Fruit fly (Drosophila melanogaster) whole organism, embryonic: Measurements from ENCODE around the gene CG34297.

Source experiments
- Ada2b ChIP-seq: fragments of 200-800 bp; sonication (Bioruptor generic); IDR thresholded peaks from 2 replicates; pipeline ENCODE4 v1.3.6; 2022; ENCODE audit warnings: missing biosample characterization, missing genetic modification characterization
- CG10267 ChIP-seq: fragments of 200-800 bp; sonication (Bioruptor generic); optimal IDR thresholded peaks from 2 replicates; lab custom pipeline; 2018; ENCODE audit warnings: missing biosample characterization, mild to moderate bottlenecking, missing genetic modification characterization, moderate library complexity
- CG10543 ChIP-seq: fragments of 200-800 bp; sonication (Bioruptor generic); optimal IDR thresholded peaks from 3 replicates; lab custom pipeline; 2017; ENCODE audit warnings: missing biosample characterization, mild to moderate bottlenecking, missing genetic modification characterization, moderate library complexity
- CG10565 ChIP-seq: fragments of 200-800 bp; sonication (Bioruptor generic); optimal IDR thresholded peaks from 3 replicates; lab custom pipeline; 2016; ENCODE audit warnings: missing biosample characterization, mild to moderate bottlenecking, missing genetic modification characterization
- CG10959 ChIP-seq: fragments of 200-800 bp; sonication (Bioruptor generic); IDR thresholded peaks from 2 replicates; pipeline ENCODE4 v1.3.6; 2022; ENCODE audit warnings: missing biosample characterization, missing genetic modification characterization
- CG13287 ChIP-seq: fragments of 200-800 bp; sonication (Bioruptor generic); IDR thresholded peaks from 2 replicates; pipeline ENCODE4 v1.3.6; 2022; ENCODE audit warnings: missing biosample characterization, missing genetic modification characterization; ENCODE audit not compliant: partially characterized antibody
- CG14710 ChIP-seq: fragments of 200-800 bp; sonication (Bioruptor generic); optimal IDR thresholded peaks from 3 replicates; lab custom pipeline; 2019; ENCODE audit warnings: missing biosample characterization, mild to moderate bottlenecking, missing genetic modification characterization, moderate library complexity
- CG14965 ChIP-seq: fragments of 200-800 bp; sonication (Bioruptor generic); optimal IDR thresholded peaks from 2 replicates; lab custom pipeline; 2016; ENCODE audit warnings: missing biosample characterization, missing genetic modification characterization, borderline replicate concordance
- CG16813 ChIP-seq: fragments of 200-800 bp; sonication (Bioruptor generic); IDR thresholded peaks from 3 replicates; pipeline ENCODE4 v1.3.6; 2022; ENCODE audit warnings: missing biosample characterization, missing genetic modification characterization; ENCODE audit not compliant: partially characterized antibody
- CG17328 ChIP-seq: fragments of 200-800 bp; sonication (Bioruptor generic); IDR thresholded peaks from 2 replicates; pipeline ENCODE4 v1.3.6; 2022; ENCODE audit warnings: missing biosample characterization, missing genetic modification characterization
- CG34224 ChIP-seq: fragments of 200-800 bp; sonication (Bioruptor generic); IDR thresholded peaks from 3 replicates; pipeline ENCODE4 v1.3.6; 2022; ENCODE audit warnings: missing biosample characterization, missing genetic modification characterization; ENCODE audit not compliant: partially characterized antibody
- CG4328 ChIP-seq: fragments of 200-800 bp; sonication (Bioruptor generic); optimal IDR thresholded peaks from 3 replicates; lab custom pipeline; 2017; ENCODE audit warnings: missing biosample characterization, missing genetic modification reagents, missing genetic modification characterization
- CG43689 ChIP-seq: fragments of 200-800 bp; sonication (Bioruptor generic); IDR thresholded peaks from 2 replicates; pipeline ENCODE4 v1.3.6; 2022; ENCODE audit warnings: missing biosample characterization, missing genetic modification characterization
- CG4820 ChIP-seq: fragments of 200-800 bp; sonication (Bioruptor generic); optimal IDR thresholded peaks from 3 replicates; lab custom pipeline; 2016; ENCODE audit warnings: missing biosample characterization, missing genetic modification characterization
- CG6254 ChIP-seq: fragments of 200-800 bp; sonication (Bioruptor generic); optimal IDR thresholded peaks from 3 replicates; lab custom pipeline; 2017; ENCODE audit warnings: mild to moderate bottlenecking, missing biosample characterization, missing genetic modification reagents, missing genetic modification characterization
- CG7271 ChIP-seq: fragments of 200-800 bp; sonication (Bioruptor generic); optimal IDR thresholded peaks from 2 replicates; lab custom pipeline; 2018; ENCODE audit warnings: missing biosample characterization, mild to moderate bottlenecking, missing genetic modification characterization, moderate library complexity
- CG7372 ChIP-seq: fragments of 200-800 bp; sonication (Bioruptor generic); IDR thresholded peaks from 2 replicates; pipeline ENCODE4 v1.3.6; 2022; ENCODE audit warnings: missing biosample characterization, missing genetic modification characterization
- CG8765 ChIP-seq: fragments of 200-800 bp; sonication (Bioruptor generic); IDR thresholded peaks from 2 replicates; pipeline ENCODE4 v1.3.6; 2022; ENCODE audit warnings: missing biosample characterization, missing genetic modification characterization
- CG9609 ChIP-seq: fragments of 200-800 bp; sonication (Bioruptor generic); optimal IDR thresholded peaks from 3 replicates; lab custom pipeline; 2016; ENCODE audit warnings: missing biosample characterization, missing genetic modification characterization
- D19B ChIP-seq: fragments of 200-800 bp; sonication (Bioruptor generic); optimal IDR thresholded peaks from 2 replicates; lab custom pipeline; 2017; ENCODE audit warnings: missing biosample characterization, mild to moderate bottlenecking, missing genetic modification characterization
- Dll ChIP-seq: fragments of 200-800 bp; sonication (Bioruptor generic); IDR thresholded peaks from 4 replicates; pipeline ENCODE4 v1.3.6; 2022; ENCODE audit warnings: missing biosample characterization, missing genetic modification characterization; ENCODE audit not compliant: partially characterized antibody
- Dref ChIP-seq: fragments of 200-800 bp; sonication (Bioruptor generic); IDR thresholded peaks from 2 replicates; pipeline ENCODE4 v1.3.6; 2022; ENCODE audit warnings: missing biosample characterization, missing genetic modification characterization
- Drgx ChIP-seq: fragments of 200-800 bp; sonication (Bioruptor generic); IDR thresholded peaks from 2 replicates; pipeline ENCODE4 v1.3.6; 2022; ENCODE audit warnings: missing biosample characterization, missing genetic modification characterization
- Ets97D ChIP-seq: fragments of 200-800 bp; sonication (Bioruptor generic); optimal IDR thresholded peaks from 3 replicates; lab custom pipeline; 2016; ENCODE audit warnings: missing biosample characterization, missing genetic modification characterization
- H15 ChIP-seq: fragments of 200-800 bp; sonication (Bioruptor generic); IDR thresholded peaks from 3 replicates; pipeline ENCODE4 v1.3.6; 2022; ENCODE audit warnings: missing biosample characterization, missing genetic modification characterization
- HHEX ChIP-seq: fragments of 200-800 bp; sonication (Bioruptor generic); optimal IDR thresholded peaks from 3 replicates; lab custom pipeline; 2017; ENCODE audit warnings: missing biosample characterization, mild to moderate bottlenecking, missing genetic modification characterization, missing genetic modification reagents
- Hr51 ChIP-seq, 2 experiments: fragments of 200-800 bp; sonication (Bioruptor generic); optimal IDR thresholded peaks; 2 replicates in 1 of 2; 3 replicates in 1 of 2; lab custom pipeline; 2016 to 2018; ENCODE audit warnings: missing biosample characterization in 2 of 2, missing genetic modification characterization in 2 of 2, mild to moderate bottlenecking in 1 of 2, moderate library complexity in 1 of 2
- Hr78 ChIP-seq, 2 experiments: fragments of 200-800 bp in 1 of 2; fragments of >200 bp in 1 of 2; sonication (Bioruptor generic) in 1 of 2; optimal IDR thresholded peaks; 2 replicates each; lab custom pipeline; 2017 to 2019; ENCODE audit warnings: missing biosample characterization in 2 of 2, missing genetic modification characterization in 2 of 2, mild to moderate bottlenecking in 1 of 2, moderate library complexity in 1 of 2
- Kr ChIP-seq: fragments of 200-800 bp; sonication (Bioruptor generic); optimal IDR thresholded peaks from 2 replicates; lab custom pipeline; 2017; ENCODE audit warnings: missing biosample characterization, mild to moderate bottlenecking, missing genetic modification characterization
- Mrtf ChIP-seq: fragments of 200-800 bp; sonication (Bioruptor generic); IDR thresholded peaks from 3 replicates; pipeline ENCODE4 v1.3.6; 2022; ENCODE audit warnings: missing biosample characterization, missing genetic modification characterization
- Ravus ChIP-seq: fragments of 200-800 bp; sonication (Bioruptor generic); IDR thresholded peaks from 2 replicates; pipeline ENCODE4 v1.3.6; 2022; ENCODE audit warnings: missing biosample characterization, missing genetic modification characterization
- abd-A ChIP-seq: fragments of 200-800 bp; sonication (Bioruptor generic); optimal IDR thresholded peaks from 3 replicates; lab custom pipeline; 2019; ENCODE audit warnings: missing biosample characterization, mild to moderate bottlenecking, missing genetic modification characterization, moderate library complexity
- amos ChIP-seq: fragments of 200-800 bp; sonication (Bioruptor generic); IDR thresholded peaks from 2 replicates; pipeline ENCODE4 v1.3.6; 2022; ENCODE audit warnings: missing biosample characterization, missing genetic modification characterization; ENCODE audit not compliant: partially characterized antibody
- bcd ChIP-seq: fragments of 200-800 bp; sonication (Bioruptor generic); optimal IDR thresholded peaks from 2 replicates; lab custom pipeline; 2017; ENCODE audit warnings: missing biosample characterization, mild to moderate bottlenecking, missing genetic modification characterization
- hb ChIP-seq: fragments of 200-800 bp; sonication (Bioruptor generic); IDR thresholded peaks from 3 replicates; pipeline ENCODE4 v1.3.6; 2022; ENCODE audit warnings: missing biosample characterization, missing genetic modification characterization; ENCODE audit not compliant: partially characterized antibody
- knrl ChIP-seq: fragments of 200-800 bp; sonication (Bioruptor generic); IDR thresholded peaks from 3 replicates; pipeline ENCODE4 v1.3.6; 2022; ENCODE audit warnings: missing biosample characterization, missing genetic modification characterization; ENCODE audit not compliant: partially characterized antibody
- lmd ChIP-seq: fragments of 200-800 bp; sonication (Bioruptor generic); IDR thresholded peaks from 2 replicates; pipeline ENCODE4 v1.3.6; 2022; ENCODE audit warnings: missing biosample characterization, missing genetic modification characterization
- nerfin-2 ChIP-seq: fragments of 200-800 bp; sonication (Bioruptor generic); IDR thresholded peaks from 2 replicates; pipeline ENCODE4 v1.3.6; 2022; ENCODE audit warnings: missing biosample characterization, missing genetic modification characterization; ENCODE audit not compliant: partially characterized antibody
- odd ChIP-seq: fragments of 200-800 bp; sonication (Bioruptor generic); optimal IDR thresholded peaks from 2 replicates; lab custom pipeline; 2017; ENCODE audit warnings: missing biosample characterization, mild to moderate bottlenecking, missing genetic modification characterization
- org-1 ChIP-seq: fragments of 200-800 bp; sonication (Bioruptor generic); optimal IDR thresholded peaks from 2 replicates; lab custom pipeline; 2017; ENCODE audit warnings: missing biosample characterization, missing genetic modification characterization
- pros ChIP-seq: fragments of 200-800 bp; sonication (Bioruptor generic); optimal IDR thresholded peaks from 3 replicates; lab custom pipeline; 2019; ENCODE audit warnings: missing biosample characterization, mild to moderate bottlenecking, missing genetic modification characterization, moderate library complexity
- pzg ChIP-seq: fragments of 200-800 bp; sonication (Bioruptor generic); optimal IDR thresholded peaks from 3 replicates; lab custom pipeline; 2018; ENCODE audit warnings: missing biosample characterization, mild to moderate bottlenecking, missing genetic modification characterization, moderate library complexity
- slp2 ChIP-seq: fragments of 200-800 bp; sonication (Bioruptor generic); optimal IDR thresholded peaks from 2 replicates; lab custom pipeline; 2016; ENCODE audit warnings: missing biosample characterization, missing genetic modification characterization
- sna ChIP-seq: fragments of 200-800 bp; sonication (Bioruptor generic); IDR thresholded peaks from 2 replicates; pipeline ENCODE4 v1.3.6; 2022; ENCODE audit warnings: missing biosample characterization, missing genetic modification characterization; ENCODE audit not compliant: partially characterized antibody
- ssp ChIP-seq: fragments of 200-800 bp; sonication (Bioruptor generic); IDR thresholded peaks from 2 replicates; pipeline ENCODE4 v1.3.6; 2022; ENCODE audit warnings: missing biosample characterization, missing genetic modification characterization
- stc ChIP-seq: fragments of 200-800 bp; sonication (Bioruptor generic); IDR thresholded peaks from 2 replicates; pipeline ENCODE4 v1.3.6; 2022; ENCODE audit warnings: missing biosample characterization, missing genetic modification characterization
- tx ChIP-seq: fragments of 200-800 bp; sonication (Bioruptor generic); optimal IDR thresholded peaks from 2 replicates; lab custom pipeline; 2016; ENCODE audit warnings: missing biosample characterization, missing genetic modification characterization

CG34297 gene

DNA sequence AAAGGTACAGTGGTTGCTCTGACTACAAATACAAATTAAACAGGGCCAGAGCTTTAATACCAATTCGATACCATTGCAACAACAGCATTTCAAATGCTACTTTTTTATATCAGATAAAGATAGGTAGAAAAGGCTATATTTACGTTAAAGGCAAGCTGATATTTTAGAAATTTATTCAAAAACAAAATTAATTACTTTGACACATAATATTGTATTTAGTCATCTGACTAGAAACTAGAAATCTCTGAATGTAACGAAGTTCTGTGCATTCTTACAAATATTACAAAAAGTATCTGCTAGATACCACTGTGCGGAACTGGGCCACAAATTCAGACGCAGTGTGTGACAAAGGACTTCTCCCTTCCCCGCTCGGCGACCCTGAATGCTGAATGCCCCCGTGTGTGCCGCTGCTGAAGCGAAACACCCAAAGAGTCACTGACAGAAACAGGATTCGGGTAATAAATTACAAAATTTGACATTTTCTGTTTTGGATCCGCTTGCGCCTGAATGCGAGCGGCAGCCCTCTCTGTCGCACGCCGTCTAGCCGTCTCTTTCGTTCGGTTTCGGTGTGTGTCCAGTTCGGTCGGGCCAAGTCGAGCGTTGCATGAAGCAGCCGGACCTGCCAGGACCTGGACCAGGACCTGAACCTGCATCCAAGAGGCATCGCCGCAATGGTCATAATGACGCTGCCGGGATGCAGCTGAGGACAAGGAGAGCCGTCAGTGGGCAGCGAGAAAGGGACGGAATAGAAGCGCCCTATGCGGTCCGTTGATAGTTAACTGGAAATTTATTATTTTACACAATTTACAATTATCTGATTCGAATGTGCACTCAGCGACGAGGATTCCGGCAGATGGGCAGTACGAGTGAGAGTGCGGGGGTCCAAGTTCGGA, 13.2 kb upstream of the CG34297 start (continued):
- TF ChIP-seq lmd (GFP tag; lab: Robert Waterston, UW): peak; percentile 33; the same call in 1 of the 2 replicates
- TF ChIP-seq sna: no peak
- peak in 1 of 2 experiments; percentile 51 for TF ChIP-seq Hr51 (GFP tag; optimal IDR thresholded peaks at IDR 0.05; lab: Kevin White, UChicago)
- peak; percentile 28 for TF ChIP-seq org-1
- no peak for TF ChIP-seq CG4328
- TF ChIP-seq Mrtf (GFP tag; lab: Robert Waterston, UW): no peak
- TF ChIP-seq CG8765 (GFP tag; lab: Robert Waterston, UW): 0 out of 2 replicates have a peak, but pooled peaks have one; percentile 36
- no peak for TF ChIP-seq tx (GFP tag; lab: Kevin White, UChicago)
- TF ChIP-seq CG9609 (GFP tag; lab: Kevin White, UChicago): no peak
- TF ChIP-seq CG10565: no peak
- no peak for TF ChIP-seq CG7372
- no peak for TF ChIP-seq Hr78 (GFP tag; optimal IDR thresholded peaks at IDR 0.05; lab: Kevin White, UChicago)
- peak; percentile 18 for TF ChIP-seq CG10543
- no peak for TF ChIP-seq Dll (GFP tag; lab: Robert Waterston, UW)
- no peak for TF ChIP-seq pzg (GFP tag; lab: Kevin White, UChicago)
- TF ChIP-seq CG43689: no peak
- no peak for TF ChIP-seq Ada2b (GFP tag; lab: Robert Waterston, UW)
- TF ChIP-seq CG10959: 0 out of 2 replicates have a peak, but pooled peaks have one; percentile 47
- no peak for TF ChIP-seq Dref
- TF ChIP-seq amos (GFP tag; lab: Robert Waterston, UW): no peak
- no peak for TF ChIP-seq ssp (GFP tag; lab: Robert Waterston, UW)
- TF ChIP-seq stc (GFP tag; lab: Robert Waterston, UW): no peak
- TF ChIP-seq CG14965 (GFP tag; lab: Kevin White, UChicago): no peak
- no peak for TF ChIP-seq Ets97D (GFP tag; lab: Kevin White, UChicago)
- no peak for TF ChIP-seq CG34224 (GFP tag; lab: Robert Waterston, UW)
- peak; percentile 61 for TF ChIP-seq CG10267
- TF ChIP-seq CG16813 (GFP tag; lab: Robert Waterston, UW): no peak
- TF ChIP-seq slp2 (GFP tag; lab: Kevin White, UChicago): no peak
- no peak for TF ChIP-seq nerfin-2 (GFP tag; lab: Robert Waterston, UW)
- no peak for TF ChIP-seq CG7271 (tag; lab: Kevin White, UChicago)
- no peak for TF ChIP-seq knrl (GFP tag; lab: Robert Waterston, UW)
- peak; percentile 41 for TF ChIP-seq odd (GFP tag; lab: Kevin White, UChicago)
- TF ChIP-seq abd-A: peak; percentile 7
- TF ChIP-seq CG17328 (GFP tag; lab: Robert Waterston, UW): no peak
- peak; percentile 45 for TF ChIP-seq CG14710 (tag; lab: Kevin White, UChicago)
- TF ChIP-seq CG6254: peak; percentile 16
- TF ChIP-seq HHEX (GFP tag; lab: Kevin White, UChicago): no peak
- TF ChIP-seq bcd (GFP tag; lab: Kevin White, UChicago): peak; percentile 60
- TF ChIP-seq CG4820: peak; percentile 51
- no peak for TF ChIP-seq Ravus (GFP tag; lab: Robert Waterston, UW)
- TF ChIP-seq Kr (GFP tag; lab: Kevin White, UChicago): peak; percentile 82
- TF ChIP-seq H15: no peak
- TF ChIP-seq CG13287 (GFP tag; lab: Robert Waterston, UW): no peak
- peak; percentile 38 for TF ChIP-seq pros (GFP tag; lab: Kevin White, UChicago)
- TF ChIP-seq D19B: no peak
- TF ChIP-seq Drgx (GFP tag; lab: Robert Waterston, UW): no peak
- no peak for TF ChIP-seq hb (GFP tag; lab: Robert Waterston, UW)
